Fruit fly (Drosophila melanogaster) whole organism, embryonic: ENCODE results near the gene Rhp.

Source experiments
- Awh ChIP-seq: fragments of 200-800 bp; sonication (Bioruptor generic); IDR thresholded peaks from 2 replicates; pipeline ENCODE4, ENCODE4 v1.3.6; 2022; ENCODE audit warnings: missing biosample characterization, missing genetic modification characterization
- Bgb ChIP-seq: fragments of 200-800 bp; sonication (Bioruptor generic); IDR thresholded peaks from 2 replicates; pipeline ENCODE4 v1.3.6; 2022; ENCODE audit warnings: missing biosample characterization, missing genetic modification characterization; ENCODE audit not compliant: partially characterized antibody
- BtbVII ChIP-seq: fragments of 200-800 bp; sonication (Bioruptor generic); optimal IDR thresholded peaks from 3 replicates; lab custom pipeline; 2017; ENCODE audit warnings: missing biosample characterization, mild to moderate bottlenecking, missing genetic modification characterization
- CG11093 ChIP-seq: fragments of 200-800 bp; sonication (Bioruptor generic); IDR thresholded peaks from 3 replicates; pipeline ENCODE4 v1.3.6; 2022; ENCODE audit warnings: missing biosample characterization, missing genetic modification characterization
- CG11560 ChIP-seq: fragments of 200-800 bp; sonication (Bioruptor generic); IDR thresholded peaks from 3 replicates; pipeline ENCODE4 v1.3.6; 2022; ENCODE audit warnings: missing biosample characterization, missing genetic modification characterization
- CG12104 ChIP-seq: fragments of 200-800 bp; sonication (Bioruptor generic); optimal IDR thresholded peaks from 3 replicates; lab custom pipeline; 2016; ENCODE audit warnings: missing biosample characterization, missing genetic modification characterization
- CG12391 ChIP-seq: fragments of 200-800 bp; sonication (Bioruptor generic); optimal IDR thresholded peaks from 3 replicates; lab custom pipeline; 2018; ENCODE audit warnings: missing biosample characterization, mild to moderate bottlenecking, missing genetic modification characterization, moderate library complexity
- CG13424 ChIP-seq: fragments of 200-800 bp; sonication (Bioruptor generic); optimal IDR thresholded peaks from 2 replicates; lab custom pipeline; 2019; ENCODE audit warnings: missing biosample characterization, mild to moderate bottlenecking, missing genetic modification characterization, moderate library complexity
- CG14667 ChIP-seq: fragments of 200-800 bp; sonication (Bioruptor generic); IDR thresholded peaks from 2 replicates; pipeline ENCODE4 v1.3.6; 2022; ENCODE audit warnings: missing biosample characterization, missing genetic modification characterization
- CG15073 ChIP-seq: fragments of 200-800 bp; sonication (Bioruptor generic); optimal IDR thresholded peaks from 2 replicates; lab custom pipeline; 2016; ENCODE audit warnings: missing biosample characterization, missing genetic modification characterization
- CG17912 ChIP-seq: fragments of 200-800 bp; sonication (Bioruptor generic); optimal IDR thresholded peaks from 2 replicates; lab custom pipeline; 2018; ENCODE audit warnings: missing biosample characterization, mild to moderate bottlenecking, missing genetic modification characterization
- CG1792 ChIP-seq: fragments of 200-800 bp; sonication (Bioruptor generic); optimal IDR thresholded peaks from 2 replicates; lab custom pipeline; 2016; ENCODE audit warnings: missing biosample characterization, missing genetic modification characterization
- CG2678 ChIP-seq: fragments of 200-800 bp; sonication (Bioruptor generic); optimal IDR thresholded peaks from 3 replicates; lab custom pipeline; 2019; ENCODE audit warnings: missing biosample characterization, mild to moderate bottlenecking, missing genetic modification characterization, moderate library complexity
- CG33213 ChIP-seq: fragments of 200-800 bp; sonication (Bioruptor generic); optimal IDR thresholded peaks from 3 replicates; lab custom pipeline; 2016; ENCODE audit warnings: missing biosample characterization, missing genetic modification characterization
- CG3726 ChIP-seq: fragments of 200-800 bp; sonication (Bioruptor generic); IDR thresholded peaks from 3 replicates; pipeline ENCODE4, ENCODE4 v1.3.6; 2022; ENCODE audit warnings: missing biosample characterization, missing genetic modification characterization
- CG3847 ChIP-seq: fragments of 200-800 bp; sonication (Bioruptor generic); IDR thresholded peaks from 2 replicates; pipeline ENCODE4 v1.3.6; 2022; ENCODE audit warnings: missing biosample characterization, missing genetic modification characterization
- CG6683 ChIP-seq: fragments of 200-800 bp; sonication (Bioruptor generic); optimal IDR thresholded peaks from 2 replicates; lab custom pipeline; 2017; ENCODE audit warnings: missing biosample characterization, mild to moderate bottlenecking, missing genetic modification characterization, missing genetic modification reagents
- CG7987 ChIP-seq: fragments of 200-800 bp; sonication (Bioruptor generic); optimal IDR thresholded peaks from 2 replicates; lab custom pipeline; 2018; ENCODE audit warnings: missing biosample characterization, mild to moderate bottlenecking, missing genetic modification characterization, moderate library complexity
- CG8765 ChIP-seq: fragments of 200-800 bp; sonication (Bioruptor generic); IDR thresholded peaks from 2 replicates; pipeline ENCODE4 v1.3.6; 2022; ENCODE audit warnings: missing biosample characterization, missing genetic modification characterization
- CG9797 ChIP-seq: fragments of 200-800 bp; sonication (Bioruptor generic); optimal IDR thresholded peaks from 3 replicates; lab custom pipeline; 2018; ENCODE audit warnings: missing biosample characterization, mild to moderate bottlenecking, missing genetic modification characterization
- CrebB ChIP-seq: fragments of 200-800 bp; sonication (Bioruptor generic); optimal IDR thresholded peaks from 3 replicates; lab custom pipeline; 2018; ENCODE audit warnings: missing biosample characterization, mild to moderate bottlenecking, missing genetic modification characterization
- Doc2 ChIP-seq: fragments of 200-800 bp; sonication (Bioruptor generic); IDR thresholded peaks from 2 replicates; pipeline ENCODE4 v1.3.6; 2022; ENCODE audit warnings: missing biosample characterization, missing genetic modification characterization
- Dp ChIP-seq: fragments of 200-800 bp; sonication (Bioruptor generic); optimal IDR thresholded peaks from 2 replicates; lab custom pipeline; 2018; ENCODE audit warnings: missing biosample characterization, mild to moderate bottlenecking, missing genetic modification characterization, moderate library complexity
- Elba2 ChIP-seq: fragments of 200-800 bp; sonication (Bioruptor generic); optimal IDR thresholded peaks from 3 replicates; lab custom pipeline; 2016; ENCODE audit warnings: missing biosample characterization, missing genetic modification characterization
- HLH54F ChIP-seq: fragments of 200-800 bp; sonication (Bioruptor generic); optimal IDR thresholded peaks from 3 replicates; lab custom pipeline; 2016; ENCODE audit warnings: missing biosample characterization, missing genetic modification characterization
- Hand ChIP-seq: fragments of 200-800 bp; sonication (Bioruptor generic); optimal IDR thresholded peaks from 2 replicates; lab custom pipeline; 2017; ENCODE audit warnings: mild to moderate bottlenecking, missing biosample characterization, missing genetic modification reagents, missing genetic modification characterization
- Hmx ChIP-seq: fragments of 200-800 bp; sonication (Bioruptor generic); optimal IDR thresholded peaks from 2 replicates; lab custom pipeline; 2016; ENCODE audit warnings: missing biosample characterization, missing genetic modification characterization
- Meics ChIP-seq: fragments of 200-800 bp; sonication (Bioruptor generic); optimal IDR thresholded peaks from 2 replicates; lab custom pipeline; 2017; ENCODE audit warnings: missing biosample characterization, mild to moderate bottlenecking, missing genetic modification characterization
- Myb ChIP-seq: fragments of 200-800 bp; sonication (Bioruptor generic); optimal IDR thresholded peaks from 2 replicates; lab custom pipeline; 2016; ENCODE audit warnings: missing biosample characterization, missing genetic modification characterization
- NFAT ChIP-seq: fragments of 200-800 bp; sonication (Bioruptor generic); IDR thresholded peaks from 2 replicates; pipeline ENCODE4 v1.3.6; 2022; ENCODE audit warnings: missing biosample characterization, missing genetic modification characterization
- Oli ChIP-seq: fragments of 200-800 bp; sonication (Bioruptor generic); optimal IDR thresholded peaks from 2 replicates; lab custom pipeline; 2018; ENCODE audit warnings: missing biosample characterization, mild to moderate bottlenecking, missing genetic modification characterization, moderate library complexity
- Spps ChIP-seq: fragments of 200-800 bp; sonication (Bioruptor generic); optimal IDR thresholded peaks from 2 replicates; lab custom pipeline; 2018; ENCODE audit warnings: missing biosample characterization, mild to moderate bottlenecking, missing genetic modification characterization
- bbx ChIP-seq: fragments of 200-800 bp; sonication (Bioruptor generic); IDR thresholded peaks from 2 replicates; pipeline ENCODE4 v1.3.6; 2022; ENCODE audit warnings: missing biosample characterization, missing genetic modification characterization; ENCODE audit not compliant: partially characterized antibody
- bigmax ChIP-seq: fragments of 200-800 bp; sonication (Bioruptor generic); optimal IDR thresholded peaks from 2 replicates; lab custom pipeline; 2018; ENCODE audit warnings: missing biosample characterization, mild to moderate bottlenecking, missing genetic modification characterization
- bsh ChIP-seq, 2 experiments: fragments of 200-800 bp; sonication (Bioruptor generic); optimal IDR thresholded peaks; 2 replicates each; lab custom pipeline; 2017 to 2018; ENCODE audit warnings: mild to moderate bottlenecking in 2 of 2, missing biosample characterization in 2 of 2, missing genetic modification characterization in 2 of 2, moderate library complexity in 1 of 2
- cad ChIP-seq: fragments of >200 bp; optimal IDR thresholded peaks from 2 replicates; lab custom pipeline; 2017; ENCODE audit warnings: missing biosample characterization, missing genetic modification characterization
- cato ChIP-seq: fragments of 200-800 bp; sonication (Bioruptor generic); optimal IDR thresholded peaks from 2 replicates; lab custom pipeline; 2016; ENCODE audit warnings: missing biosample characterization, missing genetic modification characterization, borderline replicate concordance
- dimm ChIP-seq: fragments of 200-800 bp; sonication (Bioruptor generic); IDR thresholded peaks from 2 replicates; pipeline ENCODE4 v1.3.6; 2022; ENCODE audit warnings: missing biosample characterization, missing genetic modification characterization
- exex ChIP-seq: fragments of 200-800 bp; sonication (Bioruptor generic); optimal IDR thresholded peaks from 4 replicates; lab custom pipeline; 2018; ENCODE audit warnings: missing biosample characterization, mild to moderate bottlenecking, missing genetic modification characterization, moderate library complexity
- gro ChIP-seq: fragments of 200-800 bp; sonication (Bioruptor generic); optimal IDR thresholded peaks from 2 replicates; lab custom pipeline; 2016; ENCODE audit warnings: missing biosample characterization, missing genetic modification characterization
- jing ChIP-seq: fragments of 200-800 bp; sonication (Bioruptor generic); optimal IDR thresholded peaks from 2 replicates; lab custom pipeline; 2018; ENCODE audit warnings: missing biosample characterization, mild to moderate bottlenecking, missing genetic modification characterization
- lbe ChIP-seq: fragments of 200-800 bp; sonication (Bioruptor generic); optimal IDR thresholded peaks from 2 replicates; lab custom pipeline; 2016; ENCODE audit warnings: missing biosample characterization, mild to moderate bottlenecking, missing genetic modification characterization
- oc ChIP-seq: fragments of 200-800 bp; sonication (Bioruptor generic); optimal IDR thresholded peaks from 2 replicates; lab custom pipeline; 2018; ENCODE audit warnings: missing biosample characterization, mild to moderate bottlenecking, missing genetic modification characterization, moderate library complexity
- salm ChIP-seq: fragments of 200-800 bp; sonication (Bioruptor generic); optimal IDR thresholded peaks from 2 replicates; lab custom pipeline; 2018; ENCODE audit warnings: missing biosample characterization, mild to moderate bottlenecking, missing genetic modification characterization
- sisA ChIP-seq: fragments of 200-800 bp; sonication (Bioruptor generic); IDR thresholded peaks from 2 replicates; pipeline ENCODE4 v1.3.6; 2022; ENCODE audit warnings: missing biosample characterization, missing genetic modification characterization
- slbo ChIP-seq: fragments of 200-800 bp; sonication (Bioruptor generic); IDR thresholded peaks from 2 replicates; pipeline ENCODE4 v1.3.6; 2022; ENCODE audit warnings: missing biosample characterization, missing genetic modification characterization
- sob ChIP-seq: fragments of 200-800 bp; sonication (Bioruptor generic); IDR thresholded peaks from 2 replicates; pipeline ENCODE4 v1.3.6; 2022; ENCODE audit warnings: missing biosample characterization, missing genetic modification characterization
- sug ChIP-seq: fragments of 200-800 bp; optimal IDR thresholded peaks from 2 replicates; lab custom pipeline; 2019; ENCODE audit warnings: missing biosample characterization, mild to moderate bottlenecking, missing genetic modification characterization, moderate library complexity
- tll ChIP-seq, 2 experiments: fragments of 200-800 bp in 1 of 2; fragments of >200 bp in 1 of 2; sonication (Bioruptor generic) in 1 of 2; optimal IDR thresholded peaks; 2 replicates each; lab custom pipeline; 2017 to 2019; ENCODE audit warnings: missing biosample characterization in 2 of 2, missing genetic modification characterization in 2 of 2, mild to moderate bottlenecking in 1 of 2, moderate library complexity in 1 of 2
- toy ChIP-seq: fragments of 200-800 bp; sonication (Bioruptor generic); IDR thresholded peaks from 2 replicates; pipeline ENCODE4 v1.3.6; 2022; ENCODE audit warnings: missing biosample characterization, missing genetic modification characterization
- tx ChIP-seq: fragments of 200-800 bp; sonication (Bioruptor generic); optimal IDR thresholded peaks from 2 replicates; lab custom pipeline; 2016; ENCODE audit warnings: missing biosample characterization, missing genetic modification characterization

The Rhp gene

dm6 chrX:15740288-15740726, 48.4 kb upstream of the Rhp start (continued):
- no peak for TF ChIP-seq CG17912
- peak; percentile 85 for TF ChIP-seq Meics (GFP tag; lab: Kevin White, UChicago)
- peak; percentile 14; the same call in 1 of the 2 replicates for TF ChIP-seq dimm (GFP tag; lab: Robert Waterston, UW)
- TF ChIP-seq CG11560, result peak; percentile 21; the same call in 1 of the 3 replicates
- TF ChIP-seq bsh (GFP tag; optimal IDR thresholded peaks at IDR 0.05; lab: Kevin White, UChicago), result peak; percentile 5 to 66
- peak; percentile 87 for TF ChIP-seq gro (GFP tag; lab: Kevin White, UChicago)
- peak; percentile 72 for TF ChIP-seq NFAT (GFP tag; lab: Robert Waterston, UW)
- TF ChIP-seq bigmax, result peak; percentile 21
- peak; percentile 29 for TF ChIP-seq CG1792 (GFP tag; lab: Kevin White, UChicago)
- peak; percentile 72 for TF ChIP-seq sisA (GFP tag; lab: Robert Waterston, UW)
- TF ChIP-seq Hmx (GFP tag; lab: Kevin White, UChicago), result no peak
- TF ChIP-seq tll (GFP tag; optimal IDR thresholded peaks at IDR 0.05; lab: Kevin White, UChicago), result no peak
- no peak for TF ChIP-seq CG9797
- TF ChIP-seq CG2678, result peak; percentile 84
- TF ChIP-seq slbo (GFP tag; lab: Robert Waterston, UW), result peak; percentile 91
- no peak for TF ChIP-seq Elba2 (GFP tag; lab: Kevin White, UChicago)
- peak; percentile 16 for TF ChIP-seq Myb
- peak; percentile 78 for TF ChIP-seq CG3847 (GFP tag; lab: Robert Waterston, UW)
- peak; percentile 75 for TF ChIP-seq Oli (tag; lab: Kevin White, UChicago)
- TF ChIP-seq CG15073 (GFP tag; lab: Kevin White, UChicago), result no peak
- TF ChIP-seq cad (GFP tag; lab: Kevin White, UChicago), result no peak
- TF ChIP-seq CG8765, result no peak
- TF ChIP-seq CG33213 (GFP tag; lab: Kevin White, UChicago), result peak; percentile 28
- peak; percentile 50 for TF ChIP-seq CrebB (tag; lab: Kevin White, UChicago)
- TF ChIP-seq lbe (GFP tag; lab: Kevin White, UChicago), result peak; percentile 79
- peak; percentile 63 for TF ChIP-seq Awh (GFP tag; lab: Robert Waterston, UW)
- TF ChIP-seq toy, result 0 out of 2 replicates have a peak, but pooled peaks have one; percentile 40
- TF ChIP-seq cato, result peak; percentile 29
- TF ChIP-seq Bgb (GFP tag; lab: Robert Waterston, UW), result no peak
- TF ChIP-seq CG11093 (GFP tag; lab: Robert Waterston, UW), result no peak
- TF ChIP-seq CG6683, result peak; percentile 63
- TF ChIP-seq CG12391, result peak; percentile 69
- TF ChIP-seq Doc2, result no peak
- TF ChIP-seq bbx (GFP tag; lab: Robert Waterston, UW), result no peak
- peak; percentile 99 for TF ChIP-seq exex (tag; lab: Kevin White, UChicago)
- peak; percentile 76 for TF ChIP-seq Hand (GFP tag; lab: Kevin White, UChicago)
- TF ChIP-seq Spps (tag; lab: Kevin White, UChicago), result no peak
- peak; percentile 32 for TF ChIP-seq tx (GFP tag; lab: Kevin White, UChicago)
- TF ChIP-seq CG7987, result peak; percentile 67
- TF ChIP-seq BtbVII, result peak; percentile 48
- peak; percentile 55 for TF ChIP-seq salm
- TF ChIP-seq jing (GFP tag; lab: Kevin White, UChicago), result no peak
- no peak for TF ChIP-seq Dp
- TF ChIP-seq CG13424 (tag; lab: Kevin White, UChicago), result peak; percentile 77
- TF ChIP-seq CG3726 (GFP tag; lab: Robert Waterston, UW), result 0 out of 3 replicates have a peak, but pooled peaks have one; percentile 13
- peak; percentile 54 for TF ChIP-seq sug (tag; lab: Kevin White, UChicago)
- TF ChIP-seq CG14667 (GFP tag; lab: Robert Waterston, UW), result peak; percentile 60
- TF ChIP-seq sob, result peak; percentile 87
- peak; percentile 62 for TF ChIP-seq HLH54F
- TF ChIP-seq CG12104 (GFP tag; lab: Kevin White, UChicago), result no peak
- TF ChIP-seq oc, result no peak
